Fruit fly (Drosophila melanogaster) whole organism, embryonic: ENCODE measurements around the gene CG7728.
A peak's percentile ranks its signal among the peaks of the same experiment; 100 is the strongest.

Experiments
- Antp ChIP-seq: fragments of 200-800 bp; sonication (Bioruptor generic); optimal IDR thresholded peaks from 3 replicates; lab custom pipeline; 2016; ENCODE audit warnings: missing biosample characterization, missing genetic modification characterization
- CG10274 ChIP-seq: fragments of 200-800 bp; sonication (Bioruptor generic); optimal IDR thresholded peaks from 3 replicates; lab custom pipeline; 2017; ENCODE audit warnings: missing biosample characterization, mild to moderate bottlenecking, missing genetic modification characterization
- CG10366 ChIP-seq: fragments of 200-800 bp; sonication (Bioruptor generic); IDR thresholded peaks from 2 replicates; pipeline ENCODE4 v1.3.6; 2022; ENCODE audit warnings: missing biosample characterization, missing genetic modification characterization
- CG11456 ChIP-seq: fragments of 200-800 bp; sonication (Bioruptor generic); IDR thresholded peaks from 3 replicates; pipeline ENCODE4 v1.3.6; 2022; ENCODE audit warnings: missing biosample characterization, missing genetic modification characterization
- CG13424 ChIP-seq: fragments of 200-800 bp; sonication (Bioruptor generic); optimal IDR thresholded peaks from 2 replicates; lab custom pipeline; 2019; ENCODE audit warnings: missing biosample characterization, mild to moderate bottlenecking, missing genetic modification characterization, moderate library complexity
- CG14014 ChIP-seq: fragments of 200-800 bp; sonication (Bioruptor generic); IDR thresholded peaks from 2 replicates; pipeline ENCODE4 v1.3.6; 2022; ENCODE audit warnings: missing biosample characterization, missing genetic modification characterization
- CG14860 ChIP-seq: fragments of 200-800 bp; sonication (Bioruptor generic); IDR thresholded peaks from 3 replicates; pipeline ENCODE4 v1.3.6; 2022; ENCODE audit warnings: missing biosample characterization, missing genetic modification characterization; ENCODE audit not compliant: partially characterized antibody
- CG14965 ChIP-seq: fragments of 200-800 bp; sonication (Bioruptor generic); optimal IDR thresholded peaks from 2 replicates; lab custom pipeline; 2016; ENCODE audit warnings: missing biosample characterization, missing genetic modification characterization, borderline replicate concordance
- CG16863 ChIP-seq: fragments of 200-800 bp; sonication (Bioruptor generic); optimal IDR thresholded peaks from 3 replicates; lab custom pipeline; 2016; ENCODE audit warnings: missing biosample characterization, missing genetic modification characterization
- CG2678 ChIP-seq: fragments of 200-800 bp; sonication (Bioruptor generic); optimal IDR thresholded peaks from 3 replicates; lab custom pipeline; 2019; ENCODE audit warnings: missing biosample characterization, mild to moderate bottlenecking, missing genetic modification characterization, moderate library complexity
- CG32767 ChIP-seq: fragments of 200-800 bp; sonication (Bioruptor generic); IDR thresholded peaks from 2 replicates; pipeline ENCODE4 v1.3.6; 2022; ENCODE audit warnings: missing biosample characterization, missing genetic modification characterization
- CG3407 ChIP-seq: fragments of 200-800 bp; sonication (Bioruptor generic); optimal IDR thresholded peaks from 2 replicates; lab custom pipeline; 2018; ENCODE audit warnings: missing biosample characterization, mild to moderate bottlenecking, missing genetic modification characterization
- CG4360 ChIP-seq: fragments of 200-800 bp; sonication (Bioruptor generic); IDR thresholded peaks from 2 replicates; pipeline ENCODE4 v1.3.6; 2022; ENCODE audit warnings: missing biosample characterization, missing genetic modification characterization
- CG4707 ChIP-seq: fragments of 200-800 bp; sonication (Bioruptor generic); optimal IDR thresholded peaks from 2 replicates; lab custom pipeline; 2018; ENCODE audit warnings: missing biosample characterization, mild to moderate bottlenecking, missing genetic modification characterization, moderate library complexity
- CG5953 ChIP-seq: fragments of 200-800 bp; sonication (Bioruptor generic); IDR thresholded peaks from 2 replicates; pipeline ENCODE4 v1.3.6; 2022; ENCODE audit warnings: missing biosample characterization, missing genetic modification characterization
- CG6683 ChIP-seq: fragments of 200-800 bp; sonication (Bioruptor generic); optimal IDR thresholded peaks from 2 replicates; lab custom pipeline; 2017; ENCODE audit warnings: missing biosample characterization, mild to moderate bottlenecking, missing genetic modification characterization, missing genetic modification reagents
- CG6854 ChIP-seq: fragments of 200-800 bp; sonication (Bioruptor generic); optimal IDR thresholded peaks from 3 replicates; lab custom pipeline; 2017; ENCODE audit warnings: missing biosample characterization, mild to moderate bottlenecking, missing genetic modification characterization
- CG7372 ChIP-seq: fragments of 200-800 bp; sonication (Bioruptor generic); IDR thresholded peaks from 2 replicates; pipeline ENCODE4 v1.3.6; 2022; ENCODE audit warnings: missing biosample characterization, missing genetic modification characterization
- CG7745 ChIP-seq: fragments of 200-800 bp; sonication (Bioruptor generic); optimal IDR thresholded peaks from 2 replicates; lab custom pipeline; 2018; ENCODE audit warnings: missing biosample characterization, mild to moderate bottlenecking, missing genetic modification characterization, moderate library complexity
- CG8388 ChIP-seq: fragments of 200-800 bp; sonication (Bioruptor generic); optimal IDR thresholded peaks from 2 replicates; lab custom pipeline; 2019; ENCODE audit warnings: missing biosample characterization, mild to moderate bottlenecking, missing genetic modification characterization, moderate library complexity
- Drgx ChIP-seq: fragments of 200-800 bp; sonication (Bioruptor generic); IDR thresholded peaks from 2 replicates; pipeline ENCODE4 v1.3.6; 2022; ENCODE audit warnings: missing biosample characterization, missing genetic modification characterization
- E2f1 ChIP-seq: fragments of 200-800 bp; sonication (Bioruptor generic); IDR thresholded peaks from 2 replicates; pipeline ENCODE4 v1.3.6; 2022; ENCODE audit warnings: missing biosample characterization, missing genetic modification characterization
- Hey ChIP-seq: fragments of 200-800 bp; sonication (Bioruptor generic); optimal IDR thresholded peaks from 3 replicates; lab custom pipeline; 2018; ENCODE audit warnings: missing biosample characterization, mild to moderate bottlenecking, missing genetic modification characterization
- Hr3 ChIP-seq: fragments of 200-800 bp; sonication (Bioruptor generic); optimal IDR thresholded peaks from 3 replicates; lab custom pipeline; 2016; ENCODE audit warnings: missing biosample characterization, missing genetic modification characterization
- Lpt ChIP-seq: fragments of >200 bp; optimal IDR thresholded peaks from 2 replicates; lab custom pipeline; 2018; ENCODE audit warnings: missing biosample characterization, missing genetic modification characterization
- Nf-YB ChIP-seq: fragments of 200-800 bp; sonication (Bioruptor generic); optimal IDR thresholded peaks from 3 replicates; lab custom pipeline; 2019; ENCODE audit warnings: missing biosample characterization, mild to moderate bottlenecking, missing genetic modification characterization, moderate library complexity
- Oli ChIP-seq: fragments of 200-800 bp; sonication (Bioruptor generic); optimal IDR thresholded peaks from 2 replicates; lab custom pipeline; 2018; ENCODE audit warnings: missing biosample characterization, mild to moderate bottlenecking, missing genetic modification characterization, moderate library complexity
- Opbp ChIP-seq: fragments of 200-800 bp; sonication (Bioruptor generic); IDR thresholded peaks from 3 replicates; pipeline ENCODE4 v1.3.6; 2022; ENCODE audit warnings: missing biosample characterization, missing genetic modification characterization; ENCODE audit not compliant: partially characterized antibody
- Rx ChIP-seq: fragments of 200-800 bp; sonication (Bioruptor generic); IDR thresholded peaks from 2 replicates; pipeline ENCODE4 v1.3.6; 2022; ENCODE audit warnings: missing biosample characterization, missing genetic modification characterization
- Trl ChIP-seq, 3 experiments: fragments of >200 bp in 2 of 3; fragments of 200-800 bp in 1 of 3; sonication (Bioruptor generic) in 1 of 3; optimal IDR thresholded peaks; 2 replicates in 1 of 3; 3 replicates in 2 of 3; lab custom pipeline; 2016 to 2017; ENCODE audit warnings: missing biosample characterization in 1 of 3, missing genetic modification characterization in 1 of 3
- Usf ChIP-seq: fragments of 200-800 bp; sonication (Bioruptor generic); optimal IDR thresholded peaks from 2 replicates; lab custom pipeline; 2017; ENCODE audit warnings: missing genotype, missing biosample characterization, missing genetic modification characterization
- ap ChIP-seq: fragments of 200-800 bp; sonication (Bioruptor generic); IDR thresholded peaks from 2 replicates; pipeline ENCODE4 v1.3.6; 2022; ENCODE audit warnings: missing biosample characterization, missing genetic modification characterization
- croc ChIP-seq: fragments of 200-800 bp; sonication (Bioruptor generic); conservative IDR thresholded peaks from 3 replicates; pipeline ENCODE4 v1.3.6; 2022; ENCODE audit warnings: missing biosample characterization, missing genetic modification characterization
- crol ChIP-seq: fragments of 200-800 bp; sonication (Bioruptor generic); IDR thresholded peaks from 2 replicates; pipeline ENCODE4 v1.3.6; 2022; ENCODE audit warnings: missing biosample characterization, missing genetic modification characterization
- dmrt99B ChIP-seq: fragments of 200-800 bp; sonication (Bioruptor generic); optimal IDR thresholded peaks from 2 replicates; lab custom pipeline; 2018; ENCODE audit warnings: missing biosample characterization, mild to moderate bottlenecking, missing genetic modification characterization, moderate library complexity
- en ChIP-seq: fragments of 200-800 bp; sonication (Bioruptor generic); optimal IDR thresholded peaks from 2 replicates; lab custom pipeline; 2016; ENCODE audit warnings: missing biosample characterization, missing genetic modification characterization
- esg ChIP-seq: fragments of 200-800 bp; sonication (Bioruptor generic); conservative IDR thresholded peaks from 2 replicates; pipeline ENCODE4 v1.3.6; 2022; ENCODE audit warnings: missing biosample characterization, missing genetic modification characterization
- eve ChIP-seq, 2 experiments: fragments of >200 bp; optimal IDR thresholded peaks; 2 replicates each; lab custom pipeline; 2017; ENCODE audit warnings: missing biosample characterization in 2 of 2, missing genetic modification characterization in 2 of 2
- grn ChIP-seq: fragments of 200-800 bp; sonication (Bioruptor generic); optimal IDR thresholded peaks from 3 replicates; lab custom pipeline; 2017; ENCODE audit warnings: missing biosample characterization, missing genetic modification characterization
- h ChIP-seq: fragments of >200 bp; optimal IDR thresholded peaks from 2 replicates; lab custom pipeline; 2017
- maf-S ChIP-seq: fragments of 200-800 bp; sonication (Bioruptor generic); optimal IDR thresholded peaks from 2 replicates; lab custom pipeline; 2016; ENCODE audit warnings: missing biosample characterization, missing genetic modification characterization
- mirr ChIP-seq: fragments of 200-800 bp; sonication (Bioruptor generic); optimal IDR thresholded peaks from 3 replicates; lab custom pipeline; 2018; ENCODE audit warnings: missing biosample characterization, mild to moderate bottlenecking, missing genetic modification characterization
- p53 ChIP-seq: fragments of 200-800 bp; sonication (Bioruptor generic); optimal IDR thresholded peaks from 2 replicates; lab custom pipeline; 2016; ENCODE audit warnings: missing biosample characterization, missing genetic modification characterization
- peb ChIP-seq: fragments of 200-800 bp; sonication (Bioruptor generic); IDR thresholded peaks from 2 replicates; pipeline ENCODE4 v1.3.6; 2022; ENCODE audit warnings: missing biosample characterization, missing genetic modification characterization
- ranshi ChIP-seq: fragments of 200-800 bp; sonication (Bioruptor generic); IDR thresholded peaks from 2 replicates; pipeline ENCODE4 v1.3.6; 2022; ENCODE audit warnings: missing biosample characterization, missing genetic modification characterization
- rib ChIP-seq: fragments of 200-800 bp; sonication (Bioruptor generic); IDR thresholded peaks from 2 replicates; pipeline ENCODE4 v1.3.6; 2022; ENCODE audit warnings: missing biosample characterization, missing genetic modification characterization
- ro ChIP-seq: fragments of 200-800 bp; sonication (Bioruptor generic); IDR thresholded peaks from 2 replicates; pipeline ENCODE4 v1.3.6; 2022; ENCODE audit warnings: missing biosample characterization, missing genetic modification characterization
- sc ChIP-seq, 3 experiments: fragments of >200 bp in 2 of 3; fragments of 200-800 bp in 1 of 3; sonication (Bioruptor generic) in 1 of 3; optimal IDR thresholded peaks; 2 replicates in 2 of 3; 3 replicates in 1 of 3; lab custom pipeline; 2017; ENCODE audit warnings: mild to moderate bottlenecking in 1 of 3, missing biosample characterization in 1 of 3, missing genetic modification characterization in 1 of 3, missing genetic modification reagents in 1 of 3
- sisA ChIP-seq: fragments of 200-800 bp; sonication (Bioruptor generic); IDR thresholded peaks from 2 replicates; pipeline ENCODE4 v1.3.6; 2022; ENCODE audit warnings: missing biosample characterization, missing genetic modification characterization
- sob ChIP-seq: fragments of 200-800 bp; sonication (Bioruptor generic); IDR thresholded peaks from 2 replicates; pipeline ENCODE4 v1.3.6; 2022; ENCODE audit warnings: missing biosample characterization, missing genetic modification characterization
- trem ChIP-seq: fragments of 200-800 bp; optimal IDR thresholded peaks from 3 replicates; lab custom pipeline; 2019; ENCODE audit warnings: missing biosample characterization, mild to moderate bottlenecking, missing genetic modification characterization, moderate library complexity
- usp ChIP-seq: fragments of >200 bp; optimal IDR thresholded peaks from 2 replicates; lab custom pipeline; 2017; ENCODE audit warnings: missing biosample characterization, missing genetic modification characterization

CG7728 gene

dm6 chr3L:17024095-17024639 is 7.8 kb downstream of the CG7728 start, which contains the start of gene Fit2 (continued):
- TF ChIP-seq rib (GFP tag; lab: Robert Waterston, UW) (no peak), CG2678 (no peak), Lpt (GFP tag; lab: Kevin White, UChicago) (no peak), Nf-YB (no peak), sisA (no peak), eve (GFP tag; optimal IDR thresholded peaks at IDR 0.05; lab: Kevin White, UChicago) (no peak), Opbp (GFP tag; lab: Robert Waterston, UW) (peak; percentile 96; the same call in 2 of the 3 replicates), CG14965 (GFP tag; lab: Kevin White, UChicago) (no peak), CG4707 (GFP tag; lab: Kevin White, UChicago) (no peak), Rx (no peak), E2f1 (GFP tag; lab: Robert Waterston, UW) (no peak), CG7372 (GFP tag; lab: Robert Waterston, UW) (no peak), CG8388 (GFP tag; lab: Kevin White, UChicago) (no peak), crol (GFP tag; lab: Robert Waterston, UW) (no peak), sob (GFP tag; lab: Robert Waterston, UW) (no peak), CG14014 (GFP tag; lab: Robert Waterston, UW) (no peak), Drgx (no peak), CG16863 (GFP tag; lab: Kevin White, UChicago) (no peak), CG11456 (GFP tag; lab: Robert Waterston, UW) (no peak), h (lab: Kevin White, UChicago) (no peak), usp (GFP tag; lab: Kevin White, UChicago) (no peak), CG3407 (no peak), Hey (tag; lab: Kevin White, UChicago) (no peak), peb (GFP tag; lab: Robert Waterston, UW) (no peak), p53 (GFP tag; lab: Kevin White, UChicago) (no peak), CG7745 (tag; lab: Kevin White, UChicago) (no peak), Trl (optimal IDR thresholded peaks at IDR 0.05; lab: Kevin White, UChicago) (no peak), Trl (GFP tag; optimal IDR thresholded peaks at IDR 0.05; lab: Kevin White, UChicago) (no peak), mirr (GFP tag; lab: Kevin White, UChicago) (no peak), trem (tag; lab: Kevin White, UChicago) (peak; percentile 38), dmrt99B (no peak), croc (GFP tag; lab: Robert Waterston, UW) (no peak), CG6683 (GFP tag; lab: Kevin White, UChicago) (no peak), Usf (GFP tag; lab: Kevin White, UChicago) (no peak), esg (GFP tag; lab: Robert Waterston, UW) (no peak), CG5953 (no peak), maf-S (no peak), CG10274 (GFP tag; lab: Kevin White, UChicago) (no peak), CG13424 (tag; lab: Kevin White, UChicago) (no peak), CG32767 (GFP tag; lab: Robert Waterston, UW) (no peak), Hr3 (GFP tag; lab: Kevin White, UChicago) (no peak), CG10366 (no peak), CG4360 (no peak), ro (GFP tag; lab: Robert Waterston, UW) (no peak), Oli (tag; lab: Kevin White, UChicago) (no peak), CG6854 (GFP tag; lab: Kevin White, UChicago) (no peak), ranshi (GFP tag; lab: Robert Waterston, UW) (no peak), sc (optimal IDR thresholded peaks at IDR 0.05; lab: Kevin White, UChicago) (no peak), sc (GFP tag; optimal IDR thresholded peaks at IDR 0.05; lab: Kevin White, UChicago) (no peak), ap (GFP tag; lab: Robert Waterston, UW) (no peak), CG14860 (peak; percentile 99), grn (GFP tag; lab: Kevin White, UChicago) (no peak), Antp (no peak), en (no peak)
